Worm (Caenorhabditis elegans) whole organism, midembryonic: ENCODE measurements around the gene atp-2.

Experiments
- cog-1 ChIP-seq: sonication (generic microtip); optimal IDR thresholded peaks from 2 replicates; lab custom pipeline; 2016; ENCODE audit warnings: missing genetic modification characterization, missing compliant biosample characterization
- flt-1 ChIP-seq: fragments of 200-800 bp; sonication (Bioruptor generic); IDR thresholded peaks from 2 replicates; pipeline ENCODE4 v1.3.6; 2022; ENCODE audit warnings: missing genetic modification characterization, missing compliant biosample characterization
- med-1 ChIP-seq: sonication (generic microtip); optimal IDR thresholded peaks from 2 replicates; lab custom pipeline; 2017; ENCODE audit warnings: missing genetic modification characterization, mild to moderate bottlenecking, missing compliant biosample characterization, antibody characterized with exemption, missing genetic modification reagents; ENCODE audit not compliant: insufficient read depth
- tab-1 ChIP-seq: fragments of 200-800 bp; sonication (Bioruptor generic); IDR thresholded peaks from 2 replicates; pipeline ENCODE4 v1.3.6; 2022; ENCODE audit warnings: missing genetic modification characterization, missing compliant biosample characterization
- ztf-23 ChIP-seq: fragments of 200-800 bp; sonication (Bioruptor generic); IDR thresholded peaks from 2 replicates; pipeline ENCODE4 v1.3.6; 2022; ENCODE audit warnings: missing genetic modification reagents, missing genetic modification characterization, missing compliant biosample characterization

DNA sequence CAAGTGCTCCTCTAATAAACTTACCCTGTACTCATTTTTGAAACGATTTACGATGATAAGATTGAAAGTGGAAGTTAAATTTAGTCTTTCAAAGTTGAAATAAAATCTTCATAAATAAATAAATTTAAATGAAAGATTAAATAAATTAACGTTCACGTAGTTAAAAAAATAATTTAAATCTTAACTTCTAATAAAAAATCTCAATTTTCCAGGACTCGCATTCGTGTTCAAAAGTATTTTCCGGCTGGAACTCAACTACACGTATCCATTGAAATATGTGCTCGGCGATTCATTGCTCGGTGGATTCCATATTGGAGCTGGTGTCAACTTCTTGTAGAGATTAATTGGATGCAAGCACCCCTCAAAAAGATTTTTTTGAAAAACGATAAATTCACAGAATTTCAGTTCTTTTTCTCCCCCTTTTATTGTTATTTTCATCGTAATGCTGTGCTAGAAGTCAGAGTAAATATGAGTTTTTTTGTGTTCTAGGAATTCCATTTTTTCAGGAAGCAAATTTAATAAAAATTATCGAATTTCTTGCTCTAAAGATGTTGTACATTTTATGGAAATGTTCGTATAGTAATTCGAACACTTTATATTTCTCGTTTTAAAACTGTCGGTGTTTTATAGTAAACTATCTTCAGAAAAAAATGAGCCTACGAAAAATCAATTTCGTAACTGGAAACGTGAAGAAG, 35.2 kb downstream of the atp-2 start, which contains the start of the genes C34E10.9 and hap-1:
- TF ChIP-seq med-1 (GFP tag; lab: Kevin White, UChicago) (no peak), ztf-23 (GFP tag; lab: Robert Waterston, UW) (no peak), flt-1 (no peak), cog-1 (tag; lab: Kevin White, UChicago) (no peak), tab-1 (GFP tag; lab: Robert Waterston, UW) (no peak)
